Fruit fly (Drosophila melanogaster) whole organism, embryonic: ENCODE data around the gene RpS28b.
A peak's percentile ranks its signal among the peaks of the same experiment; 100 is the strongest.

ENCODE experiments used
- Atf6 ChIP-seq: fragments of 200-800 bp; sonication (Bioruptor generic); IDR thresholded peaks from 2 replicates; pipeline ENCODE4 v1.3.6; 2022; ENCODE audit warnings: missing biosample characterization, missing genetic modification characterization
- CG10147 ChIP-seq: fragments of 200-800 bp; sonication (Bioruptor generic); optimal IDR thresholded peaks from 2 replicates; lab custom pipeline; 2019; ENCODE audit warnings: missing biosample characterization, mild to moderate bottlenecking, missing genetic modification characterization, moderate library complexity
- CG10366 ChIP-seq: fragments of 200-800 bp; sonication (Bioruptor generic); IDR thresholded peaks from 2 replicates; pipeline ENCODE4 v1.3.6; 2022; ENCODE audit warnings: missing biosample characterization, missing genetic modification characterization
- CG10565 ChIP-seq: fragments of 200-800 bp; sonication (Bioruptor generic); optimal IDR thresholded peaks from 3 replicates; lab custom pipeline; 2016; ENCODE audit warnings: missing biosample characterization, mild to moderate bottlenecking, missing genetic modification characterization
- CG13123 ChIP-seq: fragments of 200-800 bp; sonication (Bioruptor generic); optimal IDR thresholded peaks from 2 replicates; lab custom pipeline; 2016; ENCODE audit warnings: missing biosample characterization, missing genetic modification characterization
- CG15011 ChIP-seq: fragments of 200-800 bp; sonication (Bioruptor generic); optimal IDR thresholded peaks from 3 replicates; lab custom pipeline; 2018; ENCODE audit warnings: missing biosample characterization, mild to moderate bottlenecking, missing genetic modification characterization
- CG15696 ChIP-seq: fragments of 200-800 bp; sonication (Bioruptor generic); optimal IDR thresholded peaks from 2 replicates; lab custom pipeline; 2019; ENCODE audit warnings: missing biosample characterization, mild to moderate bottlenecking, missing genetic modification characterization, moderate library complexity
- CG1647 ChIP-seq: fragments of 200-800 bp; sonication (Bioruptor generic); optimal IDR thresholded peaks from 3 replicates; lab custom pipeline; 2016; ENCODE audit warnings: missing biosample characterization, missing genetic modification characterization
- CG1792 ChIP-seq: fragments of 200-800 bp; sonication (Bioruptor generic); optimal IDR thresholded peaks from 2 replicates; lab custom pipeline; 2016; ENCODE audit warnings: missing biosample characterization, missing genetic modification characterization
- CG18476 ChIP-seq: fragments of 200-800 bp; sonication (Bioruptor generic); optimal IDR thresholded peaks from 2 replicates; lab custom pipeline; 2016; ENCODE audit warnings: missing biosample characterization, mild to moderate bottlenecking, missing genetic modification characterization
- CG2116 ChIP-seq: fragments of 200-800 bp; sonication (Bioruptor generic); optimal IDR thresholded peaks from 3 replicates; lab custom pipeline; 2018; ENCODE audit warnings: missing biosample characterization, mild to moderate bottlenecking, missing genetic modification characterization
- CG2712 ChIP-seq: fragments of 200-800 bp; optimal IDR thresholded peaks from 3 replicates; lab custom pipeline; 2019; ENCODE audit warnings: missing biosample characterization, mild to moderate bottlenecking, missing genetic modification characterization, moderate library complexity
- CG30431 ChIP-seq: fragments of 200-800 bp; sonication (Bioruptor generic); optimal IDR thresholded peaks from 2 replicates; lab custom pipeline; 2017; ENCODE audit warnings: missing biosample characterization, missing genetic modification characterization
- CG31224 ChIP-seq: fragments of 200-800 bp; sonication (Bioruptor generic); IDR thresholded peaks from 2 replicates; pipeline ENCODE4 v1.3.6; 2022; ENCODE audit warnings: missing biosample characterization, missing genetic modification characterization
- CG4854 ChIP-seq: fragments of 200-800 bp; sonication (Bioruptor generic); optimal IDR thresholded peaks from 2 replicates; lab custom pipeline; 2016; ENCODE audit warnings: missing biosample characterization, missing genetic modification characterization, inconsistent platforms
- CG6683 ChIP-seq: fragments of 200-800 bp; sonication (Bioruptor generic); optimal IDR thresholded peaks from 2 replicates; lab custom pipeline; 2017; ENCODE audit warnings: missing biosample characterization, mild to moderate bottlenecking, missing genetic modification characterization, missing genetic modification reagents
- CG6791 ChIP-seq: fragments of 200-800 bp; sonication (Bioruptor generic); IDR thresholded peaks from 3 replicates; pipeline ENCODE4 v1.3.6; 2022; ENCODE audit warnings: missing biosample characterization, missing genetic modification characterization; ENCODE audit not compliant: partially characterized antibody
- CG8478 ChIP-seq: fragments of >200 bp; optimal IDR thresholded peaks from 2 replicates; lab custom pipeline; 2018
- CG8924 ChIP-seq: fragments of 200-800 bp; optimal IDR thresholded peaks from 3 replicates; lab custom pipeline; 2019; ENCODE audit warnings: missing biosample characterization, mild to moderate bottlenecking, missing genetic modification characterization, moderate library complexity
- CG9437 ChIP-seq: fragments of 200-800 bp; sonication (Bioruptor generic); optimal IDR thresholded peaks from 2 replicates; lab custom pipeline; 2018; ENCODE audit warnings: missing biosample characterization, mild to moderate bottlenecking, missing genetic modification characterization
- CHES-1-like ChIP-seq: fragments of 200-800 bp; sonication (Bioruptor generic); optimal IDR thresholded peaks from 2 replicates; lab custom pipeline; 2016; ENCODE audit warnings: missing biosample characterization, missing genetic modification characterization
- Camta ChIP-seq: fragments of 200-800 bp; sonication (Bioruptor generic); optimal IDR thresholded peaks from 2 replicates; lab custom pipeline; 2016; ENCODE audit warnings: missing biosample characterization, missing genetic modification characterization
- Dfd ChIP-seq, 2 experiments: fragments of >200 bp; optimal IDR thresholded peaks; 2 replicates each; lab custom pipeline; 2017; ENCODE audit warnings: missing biosample characterization in 2 of 2, missing genetic modification characterization in 2 of 2
- Dip2 ChIP-seq: fragments of 200-800 bp; sonication (Bioruptor generic); IDR thresholded peaks from 2 replicates; pipeline ENCODE4 v1.3.6; 2022; ENCODE audit warnings: missing biosample characterization, missing genetic modification characterization
- Dref ChIP-seq: fragments of 200-800 bp; sonication (Bioruptor generic); IDR thresholded peaks from 2 replicates; pipeline ENCODE4 v1.3.6; 2022; ENCODE audit warnings: missing biosample characterization, missing genetic modification characterization
- Elba2 ChIP-seq: fragments of 200-800 bp; sonication (Bioruptor generic); optimal IDR thresholded peaks from 3 replicates; lab custom pipeline; 2016; ENCODE audit warnings: missing biosample characterization, missing genetic modification characterization
- NC2β ChIP-seq: fragments of 200-800 bp; sonication (Bioruptor generic); optimal IDR thresholded peaks from 2 replicates; lab custom pipeline; 2016; ENCODE audit warnings: missing biosample characterization, missing genetic modification characterization
- Nf-YB ChIP-seq: fragments of 200-800 bp; sonication (Bioruptor generic); optimal IDR thresholded peaks from 3 replicates; lab custom pipeline; 2019; ENCODE audit warnings: missing biosample characterization, mild to moderate bottlenecking, missing genetic modification characterization, moderate library complexity
- NfI ChIP-seq: fragments of 200-800 bp; sonication (Bioruptor generic); optimal IDR thresholded peaks from 3 replicates; lab custom pipeline; 2018; ENCODE audit warnings: missing biosample characterization, mild to moderate bottlenecking, missing genetic modification characterization, moderate library complexity
- PHDP ChIP-seq: fragments of 200-800 bp; sonication (Bioruptor generic); optimal IDR thresholded peaks from 3 replicates; lab custom pipeline; 2018; ENCODE audit warnings: missing biosample characterization, mild to moderate bottlenecking, missing genetic modification characterization, moderate library complexity
- Rfx ChIP-seq: fragments of 200-800 bp; sonication (Bioruptor generic); IDR thresholded peaks from 2 replicates; pipeline ENCODE4 v1.3.6; 2022; ENCODE audit warnings: missing biosample characterization, missing genetic modification characterization
- Sox100B ChIP-seq: fragments of 200-800 bp; sonication (Bioruptor generic); optimal IDR thresholded peaks from 3 replicates; lab custom pipeline; 2018; ENCODE audit warnings: missing biosample characterization, mild to moderate bottlenecking, missing genetic modification characterization
- Taf1 ChIP-seq: fragments of 200-800 bp; sonication (Bioruptor generic); IDR thresholded peaks from 2 replicates; pipeline ENCODE4 v1.3.6; 2022; ENCODE audit warnings: missing biosample characterization, missing genetic modification characterization
- Xbp1 ChIP-seq: fragments of 200-800 bp; sonication (Bioruptor generic); optimal IDR thresholded peaks from 3 replicates; lab custom pipeline; 2016; ENCODE audit warnings: missing biosample characterization, mild to moderate bottlenecking, missing genetic modification characterization
- bab2 ChIP-seq: fragments of 200-800 bp; sonication (Bioruptor generic); optimal IDR thresholded peaks from 2 replicates; lab custom pipeline; 2016; ENCODE audit warnings: missing biosample characterization, missing genetic modification characterization
- bowl ChIP-seq: fragments of 200-800 bp; sonication (Bioruptor generic); IDR thresholded peaks from 2 replicates; pipeline ENCODE4 v1.3.6; 2022; ENCODE audit warnings: missing biosample characterization, missing genetic modification characterization
- caup ChIP-seq: fragments of 200-800 bp; sonication (Bioruptor generic); optimal IDR thresholded peaks from 3 replicates; lab custom pipeline; 2017; ENCODE audit warnings: missing biosample characterization, mild to moderate bottlenecking, missing genetic modification characterization, moderate library complexity; ENCODE audit not compliant: severe bottlenecking
- chm ChIP-seq: fragments of 200-800 bp; sonication (Bioruptor generic); IDR thresholded peaks from 2 replicates; pipeline ENCODE4 v1.3.6; 2022; ENCODE audit warnings: missing biosample characterization, missing genetic modification characterization
- crp ChIP-seq, 2 experiments: fragments of 200-800 bp; sonication (Bioruptor generic); optimal IDR thresholded peaks; 2 replicates in 1 of 2; 3 replicates in 1 of 2; lab custom pipeline; 2017; ENCODE audit warnings: missing biosample characterization in 2 of 2, missing genetic modification characterization in 2 of 2, mild to moderate bottlenecking in 1 of 2, moderate library complexity in 1 of 2
- dpn ChIP-seq, 2 experiments: fragments of 200-800 bp; sonication (Bioruptor generic); optimal IDR thresholded peaks; 3 replicates each; lab custom pipeline; 2016; ENCODE audit warnings: missing biosample characterization in 2 of 2, missing genetic modification characterization in 2 of 2
- ewg ChIP-seq: fragments of 200-800 bp; sonication (Bioruptor generic); optimal IDR thresholded peaks from 3 replicates; lab custom pipeline; 2017; ENCODE audit warnings: mild to moderate bottlenecking, missing biosample characterization, missing genetic modification reagents, missing genetic modification characterization
- h ChIP-seq: fragments of >200 bp; optimal IDR thresholded peaks from 2 replicates; lab custom pipeline; 2017
- nerfin-1 ChIP-seq: fragments of 200-800 bp; sonication (Bioruptor generic); optimal IDR thresholded peaks from 3 replicates; lab custom pipeline; 2019; ENCODE audit warnings: missing biosample characterization, mild to moderate bottlenecking, missing genetic modification characterization, moderate library complexity
- pnt ChIP-seq: fragments of 200-800 bp; sonication (Bioruptor generic); optimal IDR thresholded peaks from 3 replicates; lab custom pipeline; 2016; ENCODE audit warnings: missing biosample characterization, missing genetic modification characterization
- pum ChIP-seq: fragments of 200-800 bp; sonication (Bioruptor generic); optimal IDR thresholded peaks from 2 replicates; lab custom pipeline; 2016; ENCODE audit warnings: missing biosample characterization, missing genetic modification characterization
- sens ChIP-seq: fragments of 200-800 bp; sonication (Bioruptor generic); peaks from one replicate; lab custom pipeline; 2016; ENCODE audit warnings: missing biosample characterization, missing genetic modification characterization
- shn ChIP-seq: fragments of 200-800 bp; sonication (Bioruptor generic); optimal IDR thresholded peaks from 3 replicates; lab custom pipeline; 2016; ENCODE audit warnings: missing biosample characterization, missing genetic modification characterization
- tna ChIP-seq: fragments of 200-800 bp; sonication (Bioruptor generic); IDR thresholded peaks from 2 replicates; pipeline ENCODE4 v1.3.6; 2022; ENCODE audit warnings: missing biosample characterization, missing genetic modification characterization; ENCODE audit not compliant: partially characterized antibody
- ttk ChIP-seq: fragments of 200-800 bp; sonication (Bioruptor generic); IDR thresholded peaks from 2 replicates; pipeline ENCODE4 v2.1.2; 2022; ENCODE audit warnings: missing biosample characterization, missing genetic modification characterization
- vvl ChIP-seq: fragments of 200-800 bp; sonication (Bioruptor generic); IDR thresholded peaks from 2 replicates; pipeline ENCODE4 v1.3.6; 2022; ENCODE audit warnings: missing biosample characterization, missing genetic modification characterization
- wdn ChIP-seq: fragments of 200-800 bp; sonication (Bioruptor generic); IDR thresholded peaks from 2 replicates; pipeline ENCODE4 v1.3.6; 2022; ENCODE audit warnings: missing biosample characterization, missing genetic modification characterization

Gene RpS28b

dm6 chrX:9600818-9601732 is 46.7 kb downstream of the RpS28b start, which contains the start of gene Gga (continued):
- no peak for TF ChIP-seq CHES-1-like (GFP tag; lab: Kevin White, UChicago)
- no peak for TF ChIP-seq CG15696
- TF ChIP-seq CG8924 (tag; lab: Kevin White, UChicago), result no peak
- no peak for TF ChIP-seq Dfd (GFP tag; optimal IDR thresholded peaks at IDR 0.05; lab: Kevin White, UChicago)
- TF ChIP-seq CG10147 (GFP tag; lab: Kevin White, UChicago), result no peak
- TF ChIP-seq CG9437 (GFP tag; lab: Kevin White, UChicago), result no peak
- TF ChIP-seq ttk (GFP tag; lab: Robert Waterston, UW), result no peak
- no peak for TF ChIP-seq CG8478 (lab: Kevin White, UChicago)
- TF ChIP-seq Rfx (GFP tag; lab: Robert Waterston, UW), result peak; percentile 38
- 0 out of 2 replicates have a peak, but pooled peaks have one; percentile 8 for TF ChIP-seq vvl (GFP tag; lab: Robert Waterston, UW)
- no peak for TF ChIP-seq chm (GFP tag; lab: Robert Waterston, UW)
- no peak for TF ChIP-seq bowl (GFP tag; lab: Robert Waterston, UW)
- TF ChIP-seq NC2β, result no peak
- no peak for TF ChIP-seq h
- TF ChIP-seq CG15011 (GFP tag; lab: Kevin White, UChicago), result no peak
- no peak for TF ChIP-seq CG10565 (GFP tag; lab: Kevin White, UChicago)
- TF ChIP-seq CG18476 (GFP tag; lab: Kevin White, UChicago), result no peak
- no peak for TF ChIP-seq caup (GFP tag; lab: Kevin White, UChicago)
- TF ChIP-seq Elba2 (GFP tag; lab: Kevin White, UChicago), result no peak
- TF ChIP-seq nerfin-1, result no peak
- no peak for TF ChIP-seq Camta (GFP tag; lab: Kevin White, UChicago)
- TF ChIP-seq pum (GFP tag; lab: Kevin White, UChicago), result no peak
- no peak for TF ChIP-seq CG2712
- no peak for TF ChIP-seq CG31224 (GFP tag; lab: Robert Waterston, UW)
- TF ChIP-seq ewg, result no peak
- TF ChIP-seq CG1647 (GFP tag; lab: Kevin White, UChicago), result no peak
- no peak for TF ChIP-seq CG13123
- no peak for TF ChIP-seq CG30431
- peak; percentile 93 for TF ChIP-seq Dref (GFP tag; lab: Robert Waterston, UW)
- no peak for TF ChIP-seq crp (GFP tag; optimal IDR thresholded peaks at IDR 0.05; lab: Kevin White, UChicago)
- TF ChIP-seq Atf6 (GFP tag; lab: Robert Waterston, UW), result no peak
- no peak for TF ChIP-seq CG1792 (GFP tag; lab: Kevin White, UChicago)
- no peak for TF ChIP-seq CG4854
- TF ChIP-seq Taf1 (GFP tag; lab: Robert Waterston, UW), result no peak
- no peak for TF ChIP-seq NfI (GFP tag; lab: Kevin White, UChicago)
- no peak for TF ChIP-seq Nf-YB (GFP tag; lab: Kevin White, UChicago)
- TF ChIP-seq CG10366 (GFP tag; lab: Robert Waterston, UW), result no peak
- no peak for TF ChIP-seq Sox100B (GFP tag; lab: Kevin White, UChicago)
- peak; percentile 78 for TF ChIP-seq tna (GFP tag; lab: Robert Waterston, UW)
- no peak for TF ChIP-seq pnt (GFP tag; lab: Kevin White, UChicago)
- TF ChIP-seq CG6791, result peak; percentile 93
- TF ChIP-seq Xbp1 (GFP tag; lab: Kevin White, UChicago), result no peak
- TF ChIP-seq dpn (GFP tag; optimal IDR thresholded peaks at IDR 0.05; lab: Kevin White, UChicago), result no peak
- TF ChIP-seq CG2116 (GFP tag; lab: Kevin White, UChicago), result peak; percentile 51
- no peak for TF ChIP-seq PHDP (tag; lab: Kevin White, UChicago)
- TF ChIP-seq bab2 (GFP tag; lab: Kevin White, UChicago), result no peak
- TF ChIP-seq sens, result no peak
- no peak for TF ChIP-seq wdn
- TF ChIP-seq Dip2 (GFP tag; lab: Robert Waterston, UW), result no peak
- TF ChIP-seq shn (GFP tag; lab: Kevin White, UChicago), result no peak
- no peak for TF ChIP-seq CG6683 (GFP tag; lab: Kevin White, UChicago)
